Worm (Caenorhabditis elegans) whole organism, early embryonic: Measurements from ENCODE around the gene wsp-1.

Source experiments
- B0310.2 ChIP-seq: sonication (generic microtip); optimal IDR thresholded peaks from 2 replicates; lab custom pipeline; 2016; ENCODE audit warnings: mild to moderate bottlenecking, missing genetic modification characterization, missing compliant biosample characterization
- F13C5.2 ChIP-seq: sonication (generic microtip); optimal IDR thresholded peaks from 2 replicates; lab custom pipeline; 2017; ENCODE audit warnings: mild to moderate bottlenecking, missing genetic modification characterization, inconsistent platforms, missing compliant biosample characterization
- aly-1 ChIP-seq: sonication (generic microtip); optimal IDR thresholded peaks from 2 replicates; lab custom pipeline; 2016; ENCODE audit warnings: missing genetic modification characterization, missing compliant biosample characterization
- ama-1 ChIP-seq: fragments of 150-350 bp; optimal IDR thresholded peaks from 2 replicates; lab custom pipeline; 2014
- ceh-36 ChIP-seq: sonication (generic microtip); optimal IDR thresholded peaks from 2 replicates; lab custom pipeline; 2016; ENCODE audit warnings: missing genetic modification characterization, inconsistent platforms, missing compliant biosample characterization
- ets-7 ChIP-seq: sonication (generic microtip); optimal IDR thresholded peaks from 2 replicates; lab custom pipeline; 2016; ENCODE audit warnings: missing genotype, missing genetic modification characterization, missing compliant biosample characterization
- flt-1 ChIP-seq: fragments of 200-800 bp; sonication (Bioruptor generic); IDR thresholded peaks from 2 replicates; pipeline ENCODE4 v1.3.6; 2022; ENCODE audit warnings: missing genetic modification characterization, missing compliant biosample characterization
- hmbx-1 ChIP-seq: sonication (generic microtip); optimal IDR thresholded peaks from 2 replicates; lab custom pipeline; 2016; ENCODE audit warnings: mild to moderate bottlenecking, missing genetic modification characterization, missing compliant biosample characterization
- hmg-4 ChIP-seq: fragments of 200-800 bp; sonication (Bioruptor generic); optimal IDR thresholded peaks from 2 replicates; lab custom pipeline; 2018; ENCODE audit warnings: mild to moderate bottlenecking, missing genetic modification characterization, missing compliant biosample characterization
- hnd-1 ChIP-seq: sonication (generic microtip); optimal IDR thresholded peaks from 2 replicates; lab custom pipeline; 2016; ENCODE audit warnings: missing genetic modification characterization, missing compliant biosample characterization
- pes-1 ChIP-seq: fragments of 200-800 bp; sonication (Bioruptor generic); IDR thresholded peaks from 2 replicates; pipeline ENCODE4 v1.3.6; 2022; ENCODE audit warnings: missing genetic modification reagents, missing genetic modification characterization, missing compliant biosample characterization
- scrt-1 ChIP-seq: fragments of 200-800 bp; sonication (Bioruptor generic); IDR thresholded peaks from 2 replicates; pipeline ENCODE4 v1.3.6; 2022; ENCODE audit warnings: missing genetic modification characterization, missing compliant biosample characterization
- sea-1 ChIP-seq: fragments of 200-800 bp; sonication (Bioruptor generic); conservative IDR thresholded peaks from 2 replicates; pipeline ENCODE4 v1.3.6; 2022; ENCODE audit warnings: missing genetic modification characterization, missing compliant biosample characterization
- tra-4 ChIP-seq: sonication (generic microtip); optimal IDR thresholded peaks from 2 replicates; lab custom pipeline; 2017; ENCODE audit warnings: missing genetic modification characterization, missing compliant biosample characterization

- no peak for TF ChIP-seq ama-1 (lab: Kevin White, UChicago)
- no peak for TF ChIP-seq pes-1 (GFP tag; lab: Robert Waterston, UW)
- TF ChIP-seq F13C5.2 (tag; lab: Kevin White, UChicago), result no peak
- no peak for TF ChIP-seq scrt-1 (GFP tag; lab: Robert Waterston, UW)
- TF ChIP-seq B0310.2, result no peak
- no peak for TF ChIP-seq aly-1
- no peak for TF ChIP-seq hmbx-1 (tag; lab: Kevin White, UChicago)
- TF ChIP-seq sea-1 (GFP tag; lab: Robert Waterston, UW), result no peak
- TF ChIP-seq hmg-4 (GFP tag; lab: Kevin White, UChicago), result no peak
- TF ChIP-seq flt-1, result no peak
- no peak for TF ChIP-seq ets-7
- no peak for TF ChIP-seq hnd-1 (tag; lab: Kevin White, UChicago)
- no peak for TF ChIP-seq ceh-36 (tag; lab: Kevin White, UChicago)
- TF ChIP-seq tra-4, result no peak
These were observed 30.1 kb downstream of the wsp-1 start, which contains the start of gene clec-52 for ce11 chrIV:8168660-8169059.
